Fruit fly (Drosophila melanogaster) Kc167 (cell line): ENCODE results near the gene CG15343.

ENCODE experiments used
- Myc ChIP-seq: fragments of >200 bp; optimal IDR thresholded peaks from 2 replicates; lab custom pipeline; 2017; ENCODE audit warnings: missing external identifiers
- Sin3A ChIP-seq: fragments of >200 bp; optimal IDR thresholded peaks from 2 replicates; lab custom pipeline; 2018; ENCODE audit warnings: missing external identifiers
- h ChIP-seq: fragments of >200 bp; optimal IDR thresholded peaks from 3 replicates; lab custom pipeline; 2018; ENCODE audit warnings: missing external identifiers
- insv ChIP-seq: fragments of >200 bp; optimal IDR thresholded peaks from 3 replicates; lab custom pipeline; 2018; ENCODE audit warnings: missing external identifiers
- psq ChIP-seq: fragments of >200 bp; optimal IDR thresholded peaks from 2 replicates; lab custom pipeline; 2017; ENCODE audit warnings: missing external identifiers
- ttk ChIP-seq: sonication (Bioruptor generic); optimal IDR thresholded peaks from 2 replicates; lab custom pipeline; 2017; ENCODE audit warnings: missing external identifiers

DNA sequence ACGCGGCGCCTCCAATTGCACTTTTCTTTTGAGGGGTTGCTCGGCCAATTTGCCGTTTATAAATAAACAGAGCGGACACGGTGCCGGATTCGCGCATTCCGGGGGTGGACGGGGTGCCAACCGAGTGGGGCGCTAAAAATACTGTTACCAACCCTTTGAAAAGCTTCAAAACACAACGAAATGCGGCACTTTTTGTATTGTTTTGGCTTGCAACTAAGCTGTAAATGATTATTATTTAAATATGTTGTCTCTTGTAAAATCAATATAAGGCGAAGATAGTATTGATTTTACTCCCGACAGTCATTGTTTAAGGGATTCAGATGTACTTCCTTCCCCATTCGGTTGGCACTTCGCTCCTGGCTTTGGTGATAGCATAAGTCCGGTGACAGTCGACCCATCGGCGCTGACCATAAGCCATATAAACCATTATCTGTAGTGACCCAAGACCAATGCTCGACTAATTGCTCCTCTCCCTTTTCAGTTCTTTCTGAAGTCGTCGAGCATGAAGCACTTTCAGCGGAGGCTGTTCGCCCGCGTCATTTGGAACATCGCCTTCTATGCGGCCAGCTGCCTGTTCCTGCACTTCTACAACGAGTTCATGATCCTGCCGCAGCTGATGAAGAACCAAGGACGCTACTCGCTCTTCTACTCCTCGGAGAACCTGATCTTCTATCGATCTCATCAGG, at the start of gene CG15343:
- TF ChIP-seq h (lab: Kevin White, UChicago): no peak
- TF ChIP-seq insv (lab: Kevin White, UChicago): no peak
- no peak for TF ChIP-seq psq
- TF ChIP-seq Sin3A (lab: Kevin White, UChicago): no peak
- TF ChIP-seq Myc (lab: Kevin White, UChicago): no peak
- no peak for TF ChIP-seq ttk (lab: Kevin White, UChicago)
